Fruit fly (Drosophila melanogaster): Measurements from ENCODE around the gene Pcp.

Gene Pcp

DNA sequence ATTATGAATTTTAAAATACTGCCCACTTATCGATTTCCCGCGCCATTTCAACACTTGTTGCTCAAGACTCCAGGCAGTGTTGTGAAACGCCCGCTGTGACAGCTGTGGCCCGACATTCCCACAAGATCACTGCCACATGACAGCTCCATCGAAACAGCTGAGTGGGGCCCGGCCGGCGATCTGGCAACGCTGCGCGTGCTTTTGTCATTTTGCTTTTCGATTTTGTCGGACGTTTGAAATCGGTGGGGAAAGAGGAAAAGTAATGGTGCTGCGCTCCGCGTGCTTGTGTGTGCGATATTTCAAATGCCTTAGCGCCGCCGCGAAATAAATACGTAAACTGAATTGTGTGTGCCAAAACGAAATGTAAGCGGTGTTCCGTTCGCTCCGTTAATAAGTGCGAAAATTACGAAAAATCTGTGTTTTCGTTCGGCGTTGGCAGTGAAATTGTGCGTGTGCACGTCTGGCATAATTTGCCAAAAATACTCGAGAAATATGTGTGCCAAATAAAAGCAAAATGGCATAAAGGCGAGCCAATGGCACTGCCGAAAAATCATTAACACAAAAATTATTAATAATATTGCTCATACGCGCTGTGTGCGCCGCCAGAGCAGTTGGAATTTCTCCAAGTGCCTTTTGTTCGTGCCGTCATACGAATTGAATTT lies 20.8 kb downstream of the Pcp start (continued):
- no peak for TF ChIP-seq sqz (GFP tag; optimal IDR thresholded peaks at IDR 0.05)
- no peak for TF ChIP-seq maf-S (GFP tag; optimal IDR thresholded peaks at IDR 0.05)
- no peak for TF ChIP-seq CG15073 (GFP tag; optimal IDR thresholded peaks at IDR 0.05)
- TF ChIP-seq CG17361 (GFP tag; IDR thresholded peaks at IDR 0.05): peak; percentile 45; the same call in 2 of the 3 replicates
- peak; percentile 92 for TF ChIP-seq crol (GFP tag; IDR thresholded peaks at IDR 0.05)
- TF ChIP-seq ewg (GFP tag; optimal IDR thresholded peaks at IDR 0.05): peak; percentile 47
- TF ChIP-seq lov (optimal IDR thresholded peaks at IDR 0.05): no peak
- 0 out of 3 replicates have a peak, but pooled peaks have one; percentile 59 for TF ChIP-seq lov (GFP tag; IDR thresholded peaks at IDR 0.05)
- TF ChIP-seq CG12659 (GFP tag; optimal IDR thresholded peaks at IDR 0.05): peak; percentile 93
- TF ChIP-seq CG12071 (GFP tag; optimal IDR thresholded peaks at IDR 0.05): peak; percentile 42
- peak; percentile 57 for TF ChIP-seq CG17385 (GFP tag; optimal IDR thresholded peaks at IDR 0.05)
- TF ChIP-seq CG6791 (GFP tag; IDR thresholded peaks at IDR 0.05; ENCODE audit: partially characterized antibody): peak; percentile 81
- peak; percentile 57 for TF ChIP-seq sisA (GFP tag; IDR thresholded peaks at IDR 0.05)
- peak; percentile 58 for TF ChIP-seq vvl (GFP tag; IDR thresholded peaks at IDR 0.05)
- TF ChIP-seq row (GFP tag; IDR thresholded peaks at IDR 0.05): peak; percentile 70
- no peak for TF ChIP-seq Doc2 (GFP tag; IDR thresholded peaks at IDR 0.05)
- TF ChIP-seq CG31441 (GFP tag; IDR thresholded peaks at IDR 0.05): 0 out of 2 replicates have a peak, but pooled peaks have one; percentile 17
- peak; percentile 9 for TF ChIP-seq Atf3 (GFP tag; optimal IDR thresholded peaks at IDR 0.05)
- TF ChIP-seq ftz-f1 (GFP tag; optimal IDR thresholded peaks at IDR 0.05): peak; percentile 62
- TF ChIP-seq sens (GFP tag): peak; percentile 83
- peak; percentile 17 for TF ChIP-seq CG9609 (GFP tag; optimal IDR thresholded peaks at IDR 0.05)
- TF ChIP-seq gsb (GFP tag; IDR thresholded peaks at IDR 0.05): peak; percentile 26; the same call in 1 of the 2 replicates
- 0 out of 2 replicates have a peak, but pooled peaks have one; percentile 27 for TF ChIP-seq CG7372 (GFP tag; IDR thresholded peaks at IDR 0.05)
- no peak for TF ChIP-seq cato (GFP tag; optimal IDR thresholded peaks at IDR 0.05; ENCODE audit: borderline replicate concordance)
- TF ChIP-seq bbx (GFP tag; IDR thresholded peaks at IDR 0.05; ENCODE audit: partially characterized antibody): peak; percentile 77
- peak; percentile 60; the same call in 1 of the 2 replicates for TF ChIP-seq seq (GFP tag; IDR thresholded peaks at IDR 0.05)
- no peak for TF ChIP-seq run (tag; optimal IDR thresholded peaks at IDR 0.05)
- peak; percentile 26 for TF ChIP-seq nau (GFP tag; optimal IDR thresholded peaks at IDR 0.05)
- peak; percentile 59 for TF ChIP-seq her (GFP tag; optimal IDR thresholded peaks at IDR 0.05)
- peak; percentile 23 for TF ChIP-seq CG9817 (tag; optimal IDR thresholded peaks at IDR 0.05)
- TF ChIP-seq nmo (GFP tag; optimal IDR thresholded peaks at IDR 0.05): peak; percentile 16
- TF ChIP-seq Dip3 (GFP tag; optimal IDR thresholded peaks at IDR 0.05): no peak
- no peak for TF ChIP-seq usp (GFP tag; optimal IDR thresholded peaks at IDR 0.05)
- peak; percentile 60 for TF ChIP-seq lilli (GFP tag; optimal IDR thresholded peaks at IDR 0.05)
- no peak for TF ChIP-seq CG1647 (GFP tag; optimal IDR thresholded peaks at IDR 0.05)
- TF ChIP-seq Bgb (GFP tag; IDR thresholded peaks at IDR 0.05; ENCODE audit: partially characterized antibody): peak; percentile 82
- no peak for TF ChIP-seq CG10959 (GFP tag; IDR thresholded peaks at IDR 0.05)
- no peak for TF ChIP-seq sima (GFP tag; optimal IDR thresholded peaks at IDR 0.05)
- no peak for TF ChIP-seq crc (GFP tag; optimal IDR thresholded peaks at IDR 0.05)
- peak; percentile 83 for TF ChIP-seq MBD-R2 (GFP tag; IDR thresholded peaks at IDR 0.05)
- peak; percentile 66 for TF ChIP-seq BEAF-32 (GFP tag; optimal IDR thresholded peaks at IDR 0.05)
- peak; percentile 64 for TF ChIP-seq CG17328 (GFP tag; IDR thresholded peaks at IDR 0.05)
- TF ChIP-seq mld (GFP tag; IDR thresholded peaks at IDR 0.05; ENCODE audit: partially characterized antibody): no peak
- no peak for TF ChIP-seq CG8388 (GFP tag; optimal IDR thresholded peaks at IDR 0.05)
- TF ChIP-seq HLHmδ (GFP tag; optimal IDR thresholded peaks at IDR 0.05): peak; percentile 84
- TF ChIP-seq bigmax (GFP tag; optimal IDR thresholded peaks at IDR 0.05): peak; percentile 42
- TF ChIP-seq CG15514 (GFP tag; optimal IDR thresholded peaks at IDR 0.05): peak; percentile 86
- peak; percentile 43 for TF ChIP-seq CG1233 (GFP tag; optimal IDR thresholded peaks at IDR 0.05)
- peak; percentile 53 for TF ChIP-seq Deaf1 (tag; optimal IDR thresholded peaks at IDR 0.05)
- TF ChIP-seq croc (GFP tag; conservative IDR thresholded peaks at IDR 0.05): no peak
